Fruit fly (Drosophila melanogaster) whole organism, embryonic: Measurements from ENCODE around the gene CG9920.

Experiments
- Bgb ChIP-seq: fragments of 200-800 bp; sonication (Bioruptor generic); IDR thresholded peaks from 2 replicates; pipeline ENCODE4 v1.3.6; 2022; ENCODE audit warnings: missing biosample characterization, missing genetic modification characterization; ENCODE audit not compliant: partially characterized antibody
- CG10543 ChIP-seq: fragments of 200-800 bp; sonication (Bioruptor generic); optimal IDR thresholded peaks from 3 replicates; lab custom pipeline; 2017; ENCODE audit warnings: missing biosample characterization, mild to moderate bottlenecking, missing genetic modification characterization, moderate library complexity
- CG11247 ChIP-seq: fragments of 200-800 bp; sonication (Bioruptor generic); IDR thresholded peaks from 2 replicates; pipeline ENCODE4 v1.3.6; 2022; ENCODE audit warnings: missing biosample characterization, missing genetic modification characterization
- CG12104 ChIP-seq: fragments of 200-800 bp; sonication (Bioruptor generic); optimal IDR thresholded peaks from 3 replicates; lab custom pipeline; 2016; ENCODE audit warnings: missing biosample characterization, missing genetic modification characterization
- CG12299 ChIP-seq: fragments of 200-800 bp; sonication (Bioruptor generic); optimal IDR thresholded peaks from 2 replicates; lab custom pipeline; 2018; ENCODE audit warnings: missing biosample characterization, mild to moderate bottlenecking, missing genetic modification characterization
- CG12744 ChIP-seq: fragments of 200-800 bp; sonication (Bioruptor generic); optimal IDR thresholded peaks from 2 replicates; lab custom pipeline; 2016; ENCODE audit warnings: missing biosample characterization, missing genetic modification characterization
- CG14441 ChIP-seq: fragments of 200-800 bp; sonication (Bioruptor generic); IDR thresholded peaks from 2 replicates; pipeline ENCODE4 v1.3.6; 2022; ENCODE audit warnings: missing biosample characterization, missing genetic modification characterization
- CG15696 ChIP-seq: fragments of 200-800 bp; sonication (Bioruptor generic); optimal IDR thresholded peaks from 2 replicates; lab custom pipeline; 2019; ENCODE audit warnings: missing biosample characterization, mild to moderate bottlenecking, missing genetic modification characterization, moderate library complexity
- CG16813 ChIP-seq: fragments of 200-800 bp; sonication (Bioruptor generic); IDR thresholded peaks from 3 replicates; pipeline ENCODE4 v1.3.6; 2022; ENCODE audit warnings: missing biosample characterization, missing genetic modification characterization; ENCODE audit not compliant: partially characterized antibody
- CG16815 ChIP-seq: fragments of 200-800 bp; sonication (Bioruptor generic); optimal IDR thresholded peaks from 3 replicates; lab custom pipeline; 2017; ENCODE audit warnings: missing biosample characterization, mild to moderate bottlenecking, missing genetic modification characterization
- CG18599 ChIP-seq: fragments of 200-800 bp; sonication (Bioruptor generic); optimal IDR thresholded peaks from 3 replicates; lab custom pipeline; 2017; ENCODE audit warnings: missing biosample characterization, missing genetic modification characterization, mild to moderate bottlenecking, moderate library complexity, missing genetic modification reagents
- CG18619 ChIP-seq: fragments of 200-800 bp; sonication (Bioruptor generic); optimal IDR thresholded peaks from 3 replicates; lab custom pipeline; 2017; ENCODE audit warnings: missing biosample characterization, mild to moderate bottlenecking, missing genetic modification characterization
- CG2129 ChIP-seq: fragments of 200-800 bp; sonication (Bioruptor generic); IDR thresholded peaks from 2 replicates; pipeline ENCODE4 v1.3.6; 2022; ENCODE audit warnings: missing biosample characterization, missing genetic modification characterization; ENCODE audit not compliant: partially characterized antibody
- CG32767 ChIP-seq: fragments of 200-800 bp; sonication (Bioruptor generic); IDR thresholded peaks from 2 replicates; pipeline ENCODE4 v1.3.6; 2022; ENCODE audit warnings: missing biosample characterization, missing genetic modification characterization
- CG33557 ChIP-seq: fragments of 200-800 bp; sonication (Bioruptor generic); optimal IDR thresholded peaks from 2 replicates; lab custom pipeline; 2019; ENCODE audit warnings: missing biosample characterization, mild to moderate bottlenecking, missing genetic modification characterization, moderate library complexity
- CG4820 ChIP-seq: fragments of 200-800 bp; sonication (Bioruptor generic); optimal IDR thresholded peaks from 3 replicates; lab custom pipeline; 2016; ENCODE audit warnings: missing biosample characterization, missing genetic modification characterization
- CG5953 ChIP-seq: fragments of 200-800 bp; sonication (Bioruptor generic); IDR thresholded peaks from 2 replicates; pipeline ENCODE4 v1.3.6; 2022; ENCODE audit warnings: missing biosample characterization, missing genetic modification characterization
- CG6683 ChIP-seq: fragments of 200-800 bp; sonication (Bioruptor generic); optimal IDR thresholded peaks from 2 replicates; lab custom pipeline; 2017; ENCODE audit warnings: missing biosample characterization, mild to moderate bottlenecking, missing genetic modification characterization, missing genetic modification reagents
- CG8281 ChIP-seq: fragments of 200-800 bp; sonication (Bioruptor generic); optimal IDR thresholded peaks from 2 replicates; lab custom pipeline; 2018; ENCODE audit warnings: missing biosample characterization, mild to moderate bottlenecking, missing genetic modification characterization, moderate library complexity
- CoRest ChIP-seq: fragments of 200-800 bp; sonication (Bioruptor generic); optimal IDR thresholded peaks from 3 replicates; lab custom pipeline; 2018; ENCODE audit warnings: missing biosample characterization, mild to moderate bottlenecking, missing genetic modification characterization, moderate library complexity
- D ChIP-seq, 2 experiments: fragments of 200-800 bp in 1 of 2; fragments of >200 bp in 1 of 2; sonication (Bioruptor generic) in 1 of 2; optimal IDR thresholded peaks; 2 replicates in 1 of 2; 3 replicates in 1 of 2; lab custom pipeline; 2017; ENCODE audit warnings: mild to moderate bottlenecking in 1 of 2, missing biosample characterization in 1 of 2, missing genetic modification characterization in 1 of 2, missing genetic modification reagents in 1 of 2
- Dip2 ChIP-seq: fragments of 200-800 bp; sonication (Bioruptor generic); IDR thresholded peaks from 2 replicates; pipeline ENCODE4 v1.3.6; 2022; ENCODE audit warnings: missing biosample characterization, missing genetic modification characterization
- Gug ChIP-seq: fragments of 200-800 bp; sonication (Bioruptor generic); IDR thresholded peaks from 4 replicates; pipeline ENCODE4 v1.3.6; 2022; ENCODE audit warnings: missing biosample characterization, missing genetic modification characterization
- MBD-R2 ChIP-seq: fragments of 200-800 bp; sonication (Bioruptor generic); IDR thresholded peaks from 2 replicates; pipeline ENCODE4 v1.3.6; 2022; ENCODE audit warnings: missing biosample characterization, missing genetic modification characterization
- Ravus ChIP-seq: fragments of 200-800 bp; sonication (Bioruptor generic); IDR thresholded peaks from 2 replicates; pipeline ENCODE4 v1.3.6; 2022; ENCODE audit warnings: missing biosample characterization, missing genetic modification characterization
- Scr ChIP-seq: fragments of 200-800 bp; sonication (Bioruptor generic); IDR thresholded peaks from 2 replicates; pipeline ENCODE4 v1.3.6; 2022; ENCODE audit warnings: missing biosample characterization, missing genetic modification characterization; ENCODE audit not compliant: partially characterized antibody
- Side ChIP-seq: fragments of 200-800 bp; sonication (Bioruptor generic); optimal IDR thresholded peaks from 2 replicates; lab custom pipeline; 2016; ENCODE audit warnings: missing biosample characterization, missing genetic modification characterization
- Sry-δ ChIP-seq: fragments of 200-800 bp; sonication (Bioruptor generic); optimal IDR thresholded peaks from 2 replicates; lab custom pipeline; 2016; ENCODE audit warnings: missing biosample characterization, missing genetic modification characterization
- ac ChIP-seq: fragments of 200-800 bp; sonication (Bioruptor generic); optimal IDR thresholded peaks from 3 replicates; lab custom pipeline; 2017; ENCODE audit warnings: missing biosample characterization, mild to moderate bottlenecking, missing genetic modification characterization
- ash1 ChIP-seq: fragments of 200-800 bp; sonication (Bioruptor generic); optimal IDR thresholded peaks from 2 replicates; lab custom pipeline; 2018; ENCODE audit warnings: missing biosample characterization, mild to moderate bottlenecking, missing genetic modification characterization
- caup ChIP-seq: fragments of 200-800 bp; sonication (Bioruptor generic); optimal IDR thresholded peaks from 3 replicates; lab custom pipeline; 2017; ENCODE audit warnings: missing biosample characterization, mild to moderate bottlenecking, missing genetic modification characterization, moderate library complexity; ENCODE audit not compliant: severe bottlenecking
- dan ChIP-seq: fragments of 200-800 bp; sonication (Bioruptor generic); IDR thresholded peaks from 2 replicates; pipeline ENCODE4 v1.3.6; 2022; ENCODE audit warnings: missing biosample characterization, missing genetic modification characterization
- dm ChIP-seq: fragments of 200-800 bp; sonication (Bioruptor generic); optimal IDR thresholded peaks from 3 replicates; lab custom pipeline; 2016; ENCODE audit warnings: missing biosample characterization, missing genetic modification characterization
- esg ChIP-seq: fragments of 200-800 bp; sonication (Bioruptor generic); conservative IDR thresholded peaks from 2 replicates; pipeline ENCODE4 v1.3.6; 2022; ENCODE audit warnings: missing biosample characterization, missing genetic modification characterization
- gcm2 ChIP-seq: fragments of 200-800 bp; sonication (Bioruptor generic); optimal IDR thresholded peaks from 2 replicates; lab custom pipeline; 2016; ENCODE audit warnings: missing biosample characterization, missing genetic modification characterization
- gem ChIP-seq: fragments of 200-800 bp; sonication (Bioruptor generic); optimal IDR thresholded peaks from 2 replicates; lab custom pipeline; 2019; ENCODE audit warnings: missing biosample characterization, mild to moderate bottlenecking, missing genetic modification characterization, moderate library complexity
- h ChIP-seq: fragments of >200 bp; optimal IDR thresholded peaks from 2 replicates; lab custom pipeline; 2017
- onecut ChIP-seq: fragments of 200-800 bp; sonication (Bioruptor generic); IDR thresholded peaks from 2 replicates; pipeline ENCODE4 v1.3.6; 2022; ENCODE audit warnings: missing biosample characterization, missing genetic modification characterization
- pan ChIP-seq, 4 experiments: fragments of >200 bp in 3 of 4; fragments of 200-800 bp in 1 of 4; sonication (Bioruptor generic) in 1 of 4; optimal IDR thresholded peaks in 3 of 4; IDR thresholded peaks in 1 of 4; 2 replicates each; pipeline versions ENCODE4 v1.3.6 to Lab custom; 2017 to 2022; ENCODE audit warnings: missing biosample characterization in 2 of 4, missing genetic modification characterization in 2 of 4, mixed read lengths in 1 of 4
- pnt ChIP-seq: fragments of 200-800 bp; sonication (Bioruptor generic); optimal IDR thresholded peaks from 3 replicates; lab custom pipeline; 2016; ENCODE audit warnings: missing biosample characterization, missing genetic modification characterization
- pum ChIP-seq: fragments of 200-800 bp; sonication (Bioruptor generic); optimal IDR thresholded peaks from 2 replicates; lab custom pipeline; 2016; ENCODE audit warnings: missing biosample characterization, missing genetic modification characterization
- salm ChIP-seq: fragments of 200-800 bp; sonication (Bioruptor generic); optimal IDR thresholded peaks from 2 replicates; lab custom pipeline; 2018; ENCODE audit warnings: missing biosample characterization, mild to moderate bottlenecking, missing genetic modification characterization
- sc ChIP-seq, 3 experiments: fragments of >200 bp in 2 of 3; fragments of 200-800 bp in 1 of 3; sonication (Bioruptor generic) in 1 of 3; optimal IDR thresholded peaks; 2 replicates in 2 of 3; 3 replicates in 1 of 3; lab custom pipeline; 2017; ENCODE audit warnings: mild to moderate bottlenecking in 1 of 3, missing biosample characterization in 1 of 3, missing genetic modification characterization in 1 of 3, missing genetic modification reagents in 1 of 3
- schlank ChIP-seq: fragments of 200-800 bp; sonication (Bioruptor generic); optimal IDR thresholded peaks from 2 replicates; lab custom pipeline; 2018; ENCODE audit warnings: missing biosample characterization, mild to moderate bottlenecking, missing genetic modification characterization
- tup ChIP-seq: fragments of 200-800 bp; sonication (Bioruptor generic); optimal IDR thresholded peaks from 2 replicates; lab custom pipeline; 2016; ENCODE audit warnings: missing biosample characterization, mild to moderate bottlenecking, missing genetic modification characterization, moderate library complexity
- vvl ChIP-seq: fragments of 200-800 bp; sonication (Bioruptor generic); IDR thresholded peaks from 2 replicates; pipeline ENCODE4 v1.3.6; 2022; ENCODE audit warnings: missing biosample characterization, missing genetic modification characterization
- zfh1 ChIP-seq: fragments of 200-800 bp; sonication (Bioruptor generic); IDR thresholded peaks from 3 replicates; pipeline ENCODE4 v1.3.6; 2022; ENCODE audit warnings: missing biosample characterization, missing genetic modification characterization

CG9920 gene

dm6 chr3R:14061988-14062868 lies 35.7 kb downstream of the CG9920 start (continued):
- TF ChIP-seq dan (GFP tag; lab: Robert Waterston, UW) = no peak
- no peak for TF ChIP-seq pum (GFP tag; lab: Kevin White, UChicago)
- TF ChIP-seq vvl (GFP tag; lab: Robert Waterston, UW) = 0 out of 2 replicates have a peak, but pooled peaks have one; percentile 29
- no peak for TF ChIP-seq CG15696
- no peak for TF ChIP-seq tup (GFP tag; lab: Kevin White, UChicago)
- no peak for TF ChIP-seq salm (tag; lab: Kevin White, UChicago)
- TF ChIP-seq caup (GFP tag; lab: Kevin White, UChicago) = peak; percentile 9
- peak; percentile 39 for TF ChIP-seq CG4820
- TF ChIP-seq gem (tag; lab: Kevin White, UChicago) = peak; percentile 42
- TF ChIP-seq Scr (GFP tag; lab: Robert Waterston, UW) = no peak
- TF ChIP-seq D (optimal IDR thresholded peaks at IDR 0.05; lab: Kevin White, UChicago) = no peak
- TF ChIP-seq D (GFP tag; optimal IDR thresholded peaks at IDR 0.05; lab: Kevin White, UChicago) = no peak
- no peak for TF ChIP-seq schlank (tag; lab: Kevin White, UChicago)
- no peak for TF ChIP-seq CG6683 (GFP tag; lab: Kevin White, UChicago)
- peak; percentile 11; the same call in 1 of the 2 replicates for TF ChIP-seq CG14441 (GFP tag; lab: Robert Waterston, UW)
- no peak for TF ChIP-seq CG8281 (tag; lab: Kevin White, UChicago)
- no peak for TF ChIP-seq pnt (GFP tag; lab: Kevin White, UChicago)
- TF ChIP-seq h (lab: Kevin White, UChicago) = no peak
- TF ChIP-seq CG18619 (GFP tag; lab: Kevin White, UChicago) = peak; percentile 35
- TF ChIP-seq Ravus = no peak
- peak; percentile 72 for TF ChIP-seq CG18599 (GFP tag; lab: Kevin White, UChicago)
- no peak for TF ChIP-seq gcm2
- peak; percentile 46 for TF ChIP-seq CG12104 (GFP tag; lab: Kevin White, UChicago)
- no peak for TF ChIP-seq MBD-R2
- TF ChIP-seq Bgb (GFP tag; lab: Robert Waterston, UW) = no peak
- TF ChIP-seq CoRest (tag; lab: Kevin White, UChicago) = peak; percentile 42
- 0 out of 2 replicates have a peak, but pooled peaks have one; percentile 14 for TF ChIP-seq esg (GFP tag; lab: Robert Waterston, UW)
- no peak for TF ChIP-seq Side (GFP tag; lab: Kevin White, UChicago)
- no peak for TF ChIP-seq Dip2
- no peak for TF ChIP-seq zfh1 (GFP tag; lab: Robert Waterston, UW)
- peak; percentile 27 for TF ChIP-seq CG10543 (GFP tag; lab: Kevin White, UChicago)
- TF ChIP-seq CG11247 = no peak
- TF ChIP-seq CG33557 (GFP tag; lab: Kevin White, UChicago) = no peak
- no peak for TF ChIP-seq dm (GFP tag; lab: Kevin White, UChicago)
- no peak for TF ChIP-seq ash1 (GFP tag; lab: Kevin White, UChicago)
- TF ChIP-seq CG2129 (GFP tag; lab: Robert Waterston, UW) = no peak
- peak; percentile 24; the same call in 1 of the 4 replicates for TF ChIP-seq Gug (GFP tag; lab: Robert Waterston, UW)
- TF ChIP-seq CG12299 (tag; lab: Kevin White, UChicago) = no peak
- no peak for TF ChIP-seq ac (GFP tag; lab: Kevin White, UChicago)
- TF ChIP-seq sc (optimal IDR thresholded peaks at IDR 0.05; lab: Kevin White, UChicago) = no peak
- TF ChIP-seq sc (GFP tag; optimal IDR thresholded peaks at IDR 0.05; lab: Kevin White, UChicago) = no peak
- TF ChIP-seq CG5953 = no peak
- TF ChIP-seq Sry-δ (GFP tag; lab: Kevin White, UChicago) = no peak
- TF ChIP-seq CG32767 = no peak
- peak; percentile 4 for TF ChIP-seq CG16815
- no peak for TF ChIP-seq CG16813 (GFP tag; lab: Robert Waterston, UW)
- no peak for TF ChIP-seq CG12744
- TF ChIP-seq onecut (GFP tag; lab: Robert Waterston, UW) = no peak
- no peak for TF ChIP-seq pan (optimal IDR thresholded peaks at IDR 0.05; lab: Kevin White, UChicago)
- peak in 1 of 2 experiments; percentile 11 for TF ChIP-seq pan (GFP tag; optimal IDR thresholded peaks at IDR 0.05 in 1 of 2, IDR thresholded peaks at IDR 0.05 in 1 of 2)
